Worm (Caenorhabditis elegans) whole organism, L4 larva: Measurements from ENCODE around the gene eif-3.B.

Source experiments
- R02D3.7 ChIP-seq: fragments of 150-350 bp; sonication (generic microtip); optimal IDR thresholded peaks from 3 replicates; lab custom pipeline; 2014; ENCODE audit warnings: missing biosample characterization, missing genetic modification characterization
- T26A8.4 ChIP-seq: fragments of 200-800 bp; sonication (Bioruptor generic); IDR thresholded peaks from 2 replicates; pipeline ENCODE4 v1.3.6; 2022; ENCODE audit warnings: missing genetic modification characterization, missing compliant biosample characterization
- Y5F2A.4 ChIP-seq: fragments of 200-800 bp; sonication (Bioruptor generic); optimal IDR thresholded peaks from 2 replicates; lab custom pipeline; 2018; ENCODE audit warnings: mild to moderate bottlenecking, missing genetic modification characterization, missing compliant biosample characterization
- aly-2 ChIP-seq: sonication (generic microtip); optimal IDR thresholded peaks from 2 replicates; lab custom pipeline; 2018; ENCODE audit warnings: missing biosample characterization, missing genetic modification characterization
- arid-1 ChIP-seq: fragments of 200-800 bp; sonication (Bioruptor generic); conservative IDR thresholded peaks from 2 replicates; pipeline ENCODE4 v1.3.6; 2022; ENCODE audit warnings: missing genetic modification reagents, missing genetic modification characterization, missing compliant biosample characterization
- ceh-20 ChIP-seq: fragments of 200-800 bp; sonication (Bioruptor generic); IDR thresholded peaks from 2 replicates; pipeline ENCODE4 v1.3.6; 2022; ENCODE audit warnings: missing genetic modification reagents, missing genetic modification characterization, missing compliant biosample characterization
- ceh-32 ChIP-seq: sonication (generic microtip); optimal IDR thresholded peaks from 2 replicates; lab custom pipeline; 2016; ENCODE audit warnings: mild to moderate bottlenecking, missing genetic modification characterization, missing compliant biosample characterization; ENCODE audit not compliant: poor library complexity
- ces-1 ChIP-seq: fragments of 150-350 bp; sonication (generic microtip); optimal IDR thresholded peaks from 4 replicates; lab custom pipeline; 2014; ENCODE audit warnings: missing biosample characterization, missing genetic modification reagents, missing genetic modification characterization
- daf-16 ChIP-seq, 3 experiments: sonication (generic microtip); optimal IDR thresholded peaks; 2 replicates each; lab custom pipeline; 2016 to 2017; ENCODE audit warnings: missing genetic modification characterization in 3 of 3, missing genetic modification reagents in 3 of 3, mild to moderate bottlenecking in 2 of 3, missing compliant biosample characterization in 2 of 3, missing biosample characterization in 1 of 3, moderate library complexity in 1 of 3
- dmd-6 ChIP-seq: fragments of 200-800 bp; sonication (Bioruptor generic); IDR thresholded peaks from 2 replicates; pipeline ENCODE4 v1.3.6; 2022; ENCODE audit warnings: missing genetic modification reagents, missing genetic modification characterization, missing compliant biosample characterization
- dmd-8 ChIP-seq: fragments of 200-800 bp; sonication (Bioruptor generic); IDR thresholded peaks from 2 replicates; pipeline ENCODE4 v1.3.6; 2022; ENCODE audit warnings: missing genetic modification characterization, missing compliant biosample characterization
- dve-1 ChIP-seq: sonication (generic microtip); optimal IDR thresholded peaks from 2 replicates; lab custom pipeline; 2017; ENCODE audit warnings: antibody characterized with exemption, mild to moderate bottlenecking, missing genetic modification characterization, missing compliant biosample characterization; ENCODE audit not compliant: insufficient read depth
- gei-8 ChIP-seq: fragments of 200-800 bp; sonication (Bioruptor generic); optimal IDR thresholded peaks from 2 replicates; lab custom pipeline; 2018; ENCODE audit warnings: mild to moderate bottlenecking, missing genetic modification characterization, missing compliant biosample characterization
- hlh-11 ChIP-seq: fragments of 200-800 bp; sonication (Bioruptor generic); optimal IDR thresholded peaks from 2 replicates; lab custom pipeline; 2018; ENCODE audit warnings: mild to moderate bottlenecking, missing genetic modification characterization, missing compliant biosample characterization
- hmg-1.1 ChIP-seq: fragments of 200-800 bp; sonication (Bioruptor generic); IDR thresholded peaks from 2 replicates; pipeline ENCODE4 v1.3.6; 2022; ENCODE audit warnings: missing genetic modification reagents, missing genetic modification characterization, missing compliant biosample characterization
- lin-15B ChIP-seq: fragments of 150-350 bp; sonication (generic microtip); optimal IDR thresholded peaks from 3 replicates; lab custom pipeline; 2014; ENCODE audit warnings: missing biosample characterization, missing genetic modification characterization
- lin-29 ChIP-seq: fragments of 200-800 bp; sonication (Bioruptor generic); IDR thresholded peaks from 2 replicates; pipeline ENCODE4 v1.3.6; 2022; ENCODE audit warnings: missing genetic modification reagents, missing genetic modification characterization, missing compliant biosample characterization
- lin-38 ChIP-seq: fragments of 200-800 bp; sonication (Bioruptor generic); IDR thresholded peaks from 2 replicates; pipeline ENCODE4 v1.3.6; 2022; ENCODE audit warnings: missing genetic modification reagents, missing genetic modification characterization, missing compliant biosample characterization
- madf-9 ChIP-seq: fragments of 200-800 bp; sonication (Bioruptor generic); conservative IDR thresholded peaks from 2 replicates; pipeline ENCODE4 v1.3.6; 2022; ENCODE audit warnings: missing genetic modification reagents, missing genetic modification characterization, missing compliant biosample characterization
- mdt-29 ChIP-seq: fragments of 200-800 bp; sonication (Bioruptor generic); IDR thresholded peaks from 2 replicates; pipeline ENCODE4 v1.3.6; 2022; ENCODE audit warnings: missing genetic modification reagents, missing genetic modification characterization, missing compliant biosample characterization
- mes-2 ChIP-seq: sonication (generic microtip); optimal IDR thresholded peaks from 2 replicates; lab custom pipeline; 2016; ENCODE audit warnings: missing genotype, mild to moderate bottlenecking, missing genetic modification characterization, missing compliant biosample characterization; ENCODE audit not compliant: poor library complexity, severe bottlenecking
- nhr-102 ChIP-seq: sonication (generic microtip); optimal IDR thresholded peaks from 2 replicates; lab custom pipeline; 2016; ENCODE audit warnings: mild to moderate bottlenecking, missing genetic modification characterization, moderate library complexity, missing compliant biosample characterization
- nhr-28 ChIP-seq: fragments of 150-350 bp; optimal IDR thresholded peaks from 2 replicates; lab custom pipeline; 2014; ENCODE audit warnings: missing biosample characterization, missing genetic modification characterization
- nhr-41 ChIP-seq: fragments of 200-800 bp; sonication (Bioruptor generic); IDR thresholded peaks from 2 replicates; pipeline ENCODE4 v1.3.6; 2022; ENCODE audit warnings: missing genetic modification reagents, missing genetic modification characterization, missing compliant biosample characterization
- nhr-6 ChIP-seq: fragments of 150-350 bp; optimal IDR thresholded peaks from 2 replicates; lab custom pipeline; 2014; ENCODE audit warnings: missing biosample characterization, missing genetic modification characterization
- nhr-77 ChIP-seq: fragments of 150-350 bp; optimal IDR thresholded peaks from 2 replicates; lab custom pipeline; 2014; ENCODE audit warnings: missing biosample characterization, missing genetic modification characterization
- pha-4 ChIP-seq, 2 experiments: fragments of 150-350 bp in 1 of 2; fragments of 200-800 bp in 1 of 2; sonication (Bioruptor generic) in 1 of 2; IDR thresholded peaks in 1 of 2; optimal IDR thresholded peaks in 1 of 2; 2 replicates each; pipeline versions ENCODE4 v1.3.6 to Lab custom; 2014 to 2022; ENCODE audit warnings: missing genetic modification characterization in 2 of 2, missing genetic modification reagents in 2 of 2, missing biosample characterization in 1 of 2, missing compliant biosample characterization in 1 of 2
- php-3 ChIP-seq: fragments of 200-800 bp; sonication (Bioruptor generic); IDR thresholded peaks from 2 replicates; pipeline ENCODE4 v1.3.6; 2022; ENCODE audit warnings: missing genetic modification reagents, missing genetic modification characterization, missing compliant biosample characterization
- pqm-1 ChIP-seq: sonication (generic microtip); optimal IDR thresholded peaks from 2 replicates; lab custom pipeline; 2017; ENCODE audit warnings: missing biosample characterization, missing genetic modification characterization
- saeg-2 ChIP-seq: fragments of 200-800 bp; sonication (Bioruptor generic); IDR thresholded peaks from 2 replicates; pipeline ENCODE4 v1.3.6; 2022; ENCODE audit warnings: missing genetic modification reagents, missing genetic modification characterization, missing compliant biosample characterization
- skn-1 ChIP-seq: fragments of 150-350 bp; optimal IDR thresholded peaks from 2 replicates; lab custom pipeline; 2014; ENCODE audit warnings: missing biosample characterization, missing genetic modification characterization
- snpc-4 ChIP-seq: fragments of 150-350 bp; optimal IDR thresholded peaks from 2 replicates; lab custom pipeline; 2014; ENCODE audit warnings: missing biosample characterization, missing genetic modification characterization
- spr-1 ChIP-seq: sonication (generic microtip); optimal IDR thresholded peaks from 2 replicates; lab custom pipeline; 2016; ENCODE audit warnings: mild to moderate bottlenecking, missing genetic modification characterization, missing compliant biosample characterization
- spr-3 ChIP-seq: fragments of 200-800 bp; sonication (Bioruptor generic); optimal IDR thresholded peaks from 2 replicates; lab custom pipeline; 2018; ENCODE audit warnings: mild to moderate bottlenecking, missing genetic modification characterization, missing compliant biosample characterization
- tra-1 ChIP-seq: fragments of 200-800 bp; sonication (Bioruptor generic); IDR thresholded peaks from 2 replicates; pipeline ENCODE4 v1.3.6; 2022; ENCODE audit warnings: missing genetic modification reagents, missing genetic modification characterization, missing compliant biosample characterization
- zfp-2 ChIP-seq: sonication (generic microtip); optimal IDR thresholded peaks from 2 replicates; lab custom pipeline; 2016; ENCODE audit warnings: mild to moderate bottlenecking, missing genetic modification characterization, missing compliant biosample characterization
- ztf-7 ChIP-seq: fragments of 150-350 bp; optimal IDR thresholded peaks from 2 replicates; lab custom pipeline; 2014; ENCODE audit warnings: missing biosample characterization, missing genetic modification characterization

Gene eif-3.B

ce11 chrII:14811472-14811871 lies 16.3 kb downstream of the eif-3.B start (continued):
- no peak for TF ChIP-seq madf-9
- no peak for TF ChIP-seq skn-1 (tag; lab: Kevin White, UChicago)
- TF ChIP-seq saeg-2 (GFP tag; lab: Robert Waterston, UW) = no peak
- no peak for TF ChIP-seq gei-8
- no peak for TF ChIP-seq ztf-7 (tag; lab: Kevin White, UChicago)
- no peak for TF ChIP-seq zfp-2
- peak; percentile 16 for TF ChIP-seq mes-2
- no peak for TF ChIP-seq arid-1 (GFP tag; lab: Robert Waterston, UW)
- no peak for TF ChIP-seq ces-1 (GFP tag; lab: Kevin White, UChicago)
- peak; percentile 11 for TF ChIP-seq R02D3.7 (tag; lab: Kevin White, UChicago)
- TF ChIP-seq snpc-4 (tag; lab: Kevin White, UChicago) = no peak
- TF ChIP-seq spr-1 (tag; lab: Kevin White, UChicago) = no peak
- TF ChIP-seq dmd-6 (GFP tag; lab: Robert Waterston, UW) = peak; percentile 71
- TF ChIP-seq hlh-11 = peak; percentile 79
- TF ChIP-seq spr-3 = no peak
- TF ChIP-seq ceh-20 = no peak
- no peak for TF ChIP-seq T26A8.4 (GFP tag; lab: Robert Waterston, UW)
- TF ChIP-seq aly-2 (tag; lab: Kevin White, UChicago) = no peak
- TF ChIP-seq mdt-29 = no peak
- TF ChIP-seq Y5F2A.4 (GFP tag; lab: Kevin White, UChicago) = no peak

ce11 chrII:14812231-14812630 lies 17.0 kb downstream of the eif-3.B start, which contains the start of gene osta-3:
Gene osta-3 (plus strand): TSS chrII:14812531.
- TF ChIP-seq dmd-8 (GFP tag; lab: Robert Waterston, UW) (no peak), pha-4 (GFP tag; IDR thresholded peaks at IDR 0.05; lab: Robert Waterston, UW) (no peak), pha-4 (tag; optimal IDR thresholded peaks at IDR 0.05; lab: Kevin White, UChicago) (peak; percentile 14)

- TF ChIP-seq arid-1 (GFP tag; lab: Robert Waterston, UW) (no peak), nhr-102 (tag; lab: Kevin White, UChicago) (peak; percentile 11), lin-15B (no peak), nhr-77 (peak; percentile 97), lin-29 (GFP tag; lab: Robert Waterston, UW) (no peak), hmg-1.1 (GFP tag; lab: Robert Waterston, UW) (no peak), php-3 (GFP tag; lab: Robert Waterston, UW) (peak; percentile 84), nhr-6 (no peak), dmd-6 (GFP tag; lab: Robert Waterston, UW) (peak; percentile 91), ceh-32 (no peak), nhr-28 (tag; lab: Kevin White, UChicago) (peak; percentile 89), hlh-11 (peak; percentile 73), daf-16 (GFP tag; optimal IDR thresholded peaks at IDR 0.05; lab: Kevin White, UChicago) (no peak), daf-16 (tag; optimal IDR thresholded peaks at IDR 0.05; lab: Kevin White, UChicago) (peak; percentile 70), dve-1 (tag; lab: Kevin White, UChicago) (peak; percentile 71), spr-1 (tag; lab: Kevin White, UChicago) (no peak), tra-1 (GFP tag; lab: Robert Waterston, UW) (no peak), pqm-1 (tag; lab: Kevin White, UChicago) (peak; percentile 76), nhr-41 (GFP tag; lab: Robert Waterston, UW) (peak; percentile 86; the same call in 1 of the 2 replicates), lin-38 (GFP tag; lab: Robert Waterston, UW) (no peak)
Observed at ce11 chrII:14812661-14813060, 17.5 kb downstream of the eif-3.B start.
